Fruit fly (Drosophila melanogaster): ENCODE measurements around the gene Inx5.

The Inx5 gene

dm6 chrX:19193336-19193735, 22.7 kb upstream of the Inx5 start, which contains the start of the genes CG7914 and CG14194:
CG7914 (minus strand) TSS chrX:19193448.
CG14194 (plus strand) TSS chrX:19193555.
- no peak for TF ChIP-seq dsx (GFP tag; optimal IDR thresholded peaks at IDR 0.05; ENCODE audit: poor library complexity, severe bottlenecking)
- TF ChIP-seq CG10669 (GFP tag; optimal IDR thresholded peaks at IDR 0.05): no peak
- TF ChIP-seq dac (GFP tag; optimal IDR thresholded peaks at IDR 0.05): no peak
- no peak for TF ChIP-seq Eip78C (GFP tag)
- TF ChIP-seq CG7368 (GFP tag; optimal IDR thresholded peaks at IDR 0.05): no peak
- no peak for TF ChIP-seq svp (GFP tag)
- no peak for TF ChIP-seq CG11294 (GFP tag; IDR thresholded peaks at IDR 0.05)
- no peak for TF ChIP-seq Lpt (GFP tag; optimal IDR thresholded peaks at IDR 0.05)
- TF ChIP-seq lz (GFP tag; optimal IDR thresholded peaks at IDR 0.05): no peak
- TF ChIP-seq CG11762 (GFP tag; optimal IDR thresholded peaks at IDR 0.05; ENCODE audit: insufficient read depth): no peak
- TF ChIP-seq CG6276 (GFP tag; optimal IDR thresholded peaks at IDR 0.05): no peak
- TF ChIP-seq Sox15 (GFP tag; optimal IDR thresholded peaks at IDR 0.05): no peak
- TF ChIP-seq CG32006 (GFP tag; optimal IDR thresholded peaks at IDR 0.05): no peak
- no peak for TF ChIP-seq fd85E (GFP tag; optimal IDR thresholded peaks at IDR 0.05)
- no peak for TF ChIP-seq CG16779 (tag; optimal IDR thresholded peaks at IDR 0.05)
- TF ChIP-seq CG8632 (GFP tag; optimal IDR thresholded peaks at IDR 0.05): no peak
- TF ChIP-seq eg (GFP tag; IDR thresholded peaks at IDR 0.05): no peak
- no peak for TF ChIP-seq topi (GFP tag; optimal IDR thresholded peaks at IDR 0.05)
- TF ChIP-seq Sox14 (GFP tag; optimal IDR thresholded peaks at IDR 0.05): peak; percentile 75
- no peak for TF ChIP-seq cyc (GFP tag; optimal IDR thresholded peaks at IDR 0.05)
- no peak for TF ChIP-seq Smox (GFP tag; optimal IDR thresholded peaks at IDR 0.05)
- no peak for TF ChIP-seq spab (GFP tag; optimal IDR thresholded peaks at IDR 0.05)
- no peak for TF ChIP-seq CG6808 (GFP tag; optimal IDR thresholded peaks at IDR 0.05)
- no peak for TF ChIP-seq fd59A (GFP tag; optimal IDR thresholded peaks at IDR 0.05)
- TF ChIP-seq ss (GFP tag; optimal IDR thresholded peaks at IDR 0.05): peak in 1 of 2 experiments; percentile 9
- peak; percentile 53 for TF ChIP-seq CG1621 (tag; optimal IDR thresholded peaks at IDR 0.05)
- no peak for TF ChIP-seq Blimp-1 (GFP tag; optimal IDR thresholded peaks at IDR 0.05)
- no peak for TF ChIP-seq Hr38 (GFP tag; optimal IDR thresholded peaks at IDR 0.05)
- TF ChIP-seq Met (GFP tag; optimal IDR thresholded peaks at IDR 0.05): no peak
- no peak for TF ChIP-seq vri (GFP tag; optimal IDR thresholded peaks at IDR 0.05)
- no peak for TF ChIP-seq Eip75B (GFP tag; optimal IDR thresholded peaks at IDR 0.05)
- TF ChIP-seq CG8119 (GFP tag; IDR thresholded peaks at IDR 0.05): no peak
- no peak for TF ChIP-seq CG6792 (GFP tag; optimal IDR thresholded peaks at IDR 0.05)
- peak; percentile 68 for TF ChIP-seq fkh (GFP tag; optimal IDR thresholded peaks at IDR 0.05)
- TF ChIP-seq CG34406 (GFP tag; optimal IDR thresholded peaks at IDR 0.05): no peak
- TF ChIP-seq CG3919 (GFP tag; optimal IDR thresholded peaks at IDR 0.05): no peak
- no peak for TF ChIP-seq acj6 (GFP tag; optimal IDR thresholded peaks at IDR 0.05)
- no peak for TF ChIP-seq net (GFP tag; optimal IDR thresholded peaks at IDR 0.05)
- TF ChIP-seq CG3032 (tag; optimal IDR thresholded peaks at IDR 0.05): no peak
- peak; percentile 39; the same call in 2 of the 3 replicates for TF ChIP-seq CG6163 (GFP tag; IDR thresholded peaks at IDR 0.05)

- no peak for TF ChIP-seq Hr4 (GFP tag; optimal IDR thresholded peaks at IDR 0.05)
- no peak for TF ChIP-seq Sox102F (GFP tag; optimal IDR thresholded peaks at IDR 0.05)
- TF ChIP-seq ss (GFP tag; optimal IDR thresholded peaks at IDR 0.05): no peak
- TF ChIP-seq fkh (GFP tag; optimal IDR thresholded peaks at IDR 0.05): no peak
- no peak for TF ChIP-seq topi (GFP tag; optimal IDR thresholded peaks at IDR 0.05)
- TF ChIP-seq CG34406 (GFP tag; optimal IDR thresholded peaks at IDR 0.05): no peak
Measured at dm6 chrX:19191597-19191996, 20.9 kb upstream of the Inx5 start.
